Fruit fly (Drosophila melanogaster) whole organism, embryonic: Measurements from ENCODE around the gene CG6607.

Experiments
- Ada2b ChIP-seq: fragments of 200-800 bp; sonication (Bioruptor generic); IDR thresholded peaks from 2 replicates; pipeline ENCODE4 v1.3.6; 2022; ENCODE audit warnings: missing biosample characterization, missing genetic modification characterization
- Antp ChIP-seq: fragments of 200-800 bp; sonication (Bioruptor generic); optimal IDR thresholded peaks from 3 replicates; lab custom pipeline; 2016; ENCODE audit warnings: missing biosample characterization, missing genetic modification characterization
- CG10209 ChIP-seq: fragments of 200-800 bp; sonication (Bioruptor generic); optimal IDR thresholded peaks from 3 replicates; lab custom pipeline; 2017; ENCODE audit warnings: missing biosample characterization, mild to moderate bottlenecking, missing genetic modification characterization, missing genetic modification reagents
- CG11093 ChIP-seq: fragments of 200-800 bp; sonication (Bioruptor generic); IDR thresholded peaks from 3 replicates; pipeline ENCODE4 v1.3.6; 2022; ENCODE audit warnings: missing biosample characterization, missing genetic modification characterization
- CG11456 ChIP-seq: fragments of 200-800 bp; sonication (Bioruptor generic); IDR thresholded peaks from 3 replicates; pipeline ENCODE4 v1.3.6; 2022; ENCODE audit warnings: missing biosample characterization, missing genetic modification characterization
- CG12236 ChIP-seq: fragments of 200-800 bp; sonication (Bioruptor generic); optimal IDR thresholded peaks from 2 replicates; lab custom pipeline; 2016; ENCODE audit warnings: missing biosample characterization, missing genetic modification characterization
- CG14667 ChIP-seq: fragments of 200-800 bp; sonication (Bioruptor generic); IDR thresholded peaks from 2 replicates; pipeline ENCODE4 v1.3.6; 2022; ENCODE audit warnings: missing biosample characterization, missing genetic modification characterization
- CG14860 ChIP-seq: fragments of 200-800 bp; sonication (Bioruptor generic); IDR thresholded peaks from 3 replicates; pipeline ENCODE4 v1.3.6; 2022; ENCODE audit warnings: missing biosample characterization, missing genetic modification characterization; ENCODE audit not compliant: partially characterized antibody
- CG17612 ChIP-seq: fragments of 200-800 bp; sonication (Bioruptor generic); IDR thresholded peaks from 2 replicates; pipeline ENCODE4 v1.3.6; 2022; ENCODE audit warnings: missing biosample characterization, missing genetic modification characterization
- CG17802 ChIP-seq: fragments of 200-800 bp; sonication (Bioruptor generic); optimal IDR thresholded peaks from 2 replicates; lab custom pipeline; 2018; ENCODE audit warnings: missing biosample characterization, mild to moderate bottlenecking, missing genetic modification characterization, moderate library complexity
- CG1832 ChIP-seq: fragments of 200-800 bp; sonication (Bioruptor generic); optimal IDR thresholded peaks from 2 replicates; lab custom pipeline; 2017; ENCODE audit warnings: missing biosample characterization, mild to moderate bottlenecking, missing genetic modification characterization, inconsistent platforms
- CG2875 ChIP-seq: fragments of 200-800 bp; sonication (Bioruptor generic); optimal IDR thresholded peaks from 2 replicates; lab custom pipeline; 2017; ENCODE audit warnings: missing biosample characterization, mild to moderate bottlenecking, missing genetic modification characterization, missing genetic modification reagents
- CG30020 ChIP-seq: fragments of 200-800 bp; optimal IDR thresholded peaks from 2 replicates; lab custom pipeline; 2019; ENCODE audit warnings: missing biosample characterization, mild to moderate bottlenecking, missing genetic modification characterization, moderate library complexity
- CG31365 ChIP-seq: fragments of 200-800 bp; sonication (Bioruptor generic); optimal IDR thresholded peaks from 2 replicates; lab custom pipeline; 2018; ENCODE audit warnings: missing biosample characterization, mild to moderate bottlenecking, missing genetic modification characterization
- CG33213 ChIP-seq: fragments of 200-800 bp; sonication (Bioruptor generic); optimal IDR thresholded peaks from 3 replicates; lab custom pipeline; 2016; ENCODE audit warnings: missing biosample characterization, missing genetic modification characterization
- CG3407 ChIP-seq: fragments of 200-800 bp; sonication (Bioruptor generic); optimal IDR thresholded peaks from 2 replicates; lab custom pipeline; 2018; ENCODE audit warnings: missing biosample characterization, mild to moderate bottlenecking, missing genetic modification characterization
- CG3847 ChIP-seq: fragments of 200-800 bp; sonication (Bioruptor generic); IDR thresholded peaks from 2 replicates; pipeline ENCODE4 v1.3.6; 2022; ENCODE audit warnings: missing biosample characterization, missing genetic modification characterization
- CG4328 ChIP-seq: fragments of 200-800 bp; sonication (Bioruptor generic); optimal IDR thresholded peaks from 3 replicates; lab custom pipeline; 2017; ENCODE audit warnings: missing biosample characterization, missing genetic modification reagents, missing genetic modification characterization
- CG4360 ChIP-seq: fragments of 200-800 bp; sonication (Bioruptor generic); IDR thresholded peaks from 2 replicates; pipeline ENCODE4 v1.3.6; 2022; ENCODE audit warnings: missing biosample characterization, missing genetic modification characterization
- CG6254 ChIP-seq: fragments of 200-800 bp; sonication (Bioruptor generic); optimal IDR thresholded peaks from 3 replicates; lab custom pipeline; 2017; ENCODE audit warnings: mild to moderate bottlenecking, missing biosample characterization, missing genetic modification reagents, missing genetic modification characterization
- CG6854 ChIP-seq: fragments of 200-800 bp; sonication (Bioruptor generic); optimal IDR thresholded peaks from 3 replicates; lab custom pipeline; 2017; ENCODE audit warnings: missing biosample characterization, mild to moderate bottlenecking, missing genetic modification characterization
- CG8478 ChIP-seq: fragments of >200 bp; optimal IDR thresholded peaks from 2 replicates; lab custom pipeline; 2018
- CG9215 ChIP-seq: fragments of 200-800 bp; sonication (Bioruptor generic); IDR thresholded peaks from 2 replicates; pipeline ENCODE4 v1.3.6; 2022; ENCODE audit warnings: missing biosample characterization, missing genetic modification characterization
- CG9876 ChIP-seq: fragments of 200-800 bp; sonication (Bioruptor generic); optimal IDR thresholded peaks from 2 replicates; lab custom pipeline; 2016; ENCODE audit warnings: missing biosample characterization, missing genetic modification characterization
- Dbx ChIP-seq: fragments of 200-800 bp; sonication (Bioruptor generic); IDR thresholded peaks from 3 replicates; pipeline ENCODE4 v1.3.6; 2022; ENCODE audit warnings: missing biosample characterization, missing genetic modification characterization
- E2f1 ChIP-seq: fragments of 200-800 bp; sonication (Bioruptor generic); IDR thresholded peaks from 2 replicates; pipeline ENCODE4 v1.3.6; 2022; ENCODE audit warnings: missing biosample characterization, missing genetic modification characterization
- Hey ChIP-seq: fragments of 200-800 bp; sonication (Bioruptor generic); optimal IDR thresholded peaks from 3 replicates; lab custom pipeline; 2018; ENCODE audit warnings: missing biosample characterization, mild to moderate bottlenecking, missing genetic modification characterization
- Hsf ChIP-seq: fragments of 200-800 bp; sonication (Bioruptor generic); optimal IDR thresholded peaks from 3 replicates; lab custom pipeline; 2016; ENCODE audit warnings: missing biosample characterization, missing genetic modification characterization
- MESR4 ChIP-seq: fragments of 200-800 bp; sonication (Bioruptor generic); optimal IDR thresholded peaks from 2 replicates; lab custom pipeline; 2018; ENCODE audit warnings: missing biosample characterization, mild to moderate bottlenecking, missing genetic modification characterization, moderate library complexity
- Neu2 ChIP-seq: fragments of 200-800 bp; sonication (Bioruptor generic); optimal IDR thresholded peaks from 3 replicates; lab custom pipeline; 2016; ENCODE audit warnings: missing biosample characterization, missing genetic modification characterization, borderline replicate concordance
- Oli ChIP-seq: fragments of 200-800 bp; sonication (Bioruptor generic); optimal IDR thresholded peaks from 2 replicates; lab custom pipeline; 2018; ENCODE audit warnings: missing biosample characterization, mild to moderate bottlenecking, missing genetic modification characterization, moderate library complexity
- Sox102F ChIP-seq: fragments of 200-800 bp; sonication (Bioruptor generic); optimal IDR thresholded peaks from 2 replicates; lab custom pipeline; 2018; ENCODE audit warnings: missing biosample characterization, mild to moderate bottlenecking, missing genetic modification characterization, moderate library complexity
- YL-1 ChIP-seq: fragments of 200-800 bp; sonication (Bioruptor generic); optimal IDR thresholded peaks from 3 replicates; lab custom pipeline; 2017; ENCODE audit warnings: missing biosample characterization, mild to moderate bottlenecking, missing genetic modification characterization
- bab2 ChIP-seq: fragments of 200-800 bp; sonication (Bioruptor generic); optimal IDR thresholded peaks from 2 replicates; lab custom pipeline; 2016; ENCODE audit warnings: missing biosample characterization, missing genetic modification characterization
- chinmo ChIP-seq: fragments of 200-800 bp; sonication (Bioruptor generic); IDR thresholded peaks from 4 replicates; pipeline ENCODE4 v1.3.6; 2022; ENCODE audit warnings: missing biosample characterization, missing genetic modification characterization; ENCODE audit not compliant: partially characterized antibody
- crol ChIP-seq: fragments of 200-800 bp; sonication (Bioruptor generic); IDR thresholded peaks from 2 replicates; pipeline ENCODE4 v1.3.6; 2022; ENCODE audit warnings: missing biosample characterization, missing genetic modification characterization
- dati ChIP-seq: fragments of 200-800 bp; sonication (Bioruptor generic); IDR thresholded peaks from 2 replicates; pipeline ENCODE4 v1.3.6; 2022; ENCODE audit warnings: missing biosample characterization, missing genetic modification characterization
- disco-r ChIP-seq: fragments of 200-800 bp; sonication (Bioruptor generic); optimal IDR thresholded peaks from 2 replicates; lab custom pipeline; 2016; ENCODE audit warnings: missing biosample characterization, missing genetic modification characterization
- eyg ChIP-seq: fragments of 200-800 bp; sonication (Bioruptor generic); optimal IDR thresholded peaks from 3 replicates; lab custom pipeline; 2016; ENCODE audit warnings: missing biosample characterization, missing genetic modification characterization
- gcm ChIP-seq: fragments of 200-800 bp; sonication (Bioruptor generic); optimal IDR thresholded peaks from 2 replicates; lab custom pipeline; 2019; ENCODE audit warnings: missing biosample characterization, mild to moderate bottlenecking, missing genetic modification characterization, moderate library complexity
- lilli ChIP-seq: fragments of 200-800 bp; sonication (Bioruptor generic); optimal IDR thresholded peaks from 3 replicates; lab custom pipeline; 2016; ENCODE audit warnings: missing biosample characterization, missing genetic modification characterization
- lmd ChIP-seq: fragments of 200-800 bp; sonication (Bioruptor generic); IDR thresholded peaks from 2 replicates; pipeline ENCODE4 v1.3.6; 2022; ENCODE audit warnings: missing biosample characterization, missing genetic modification characterization
- nerfin-1 ChIP-seq: fragments of 200-800 bp; sonication (Bioruptor generic); optimal IDR thresholded peaks from 3 replicates; lab custom pipeline; 2019; ENCODE audit warnings: missing biosample characterization, mild to moderate bottlenecking, missing genetic modification characterization, moderate library complexity
- pnt ChIP-seq: fragments of 200-800 bp; sonication (Bioruptor generic); optimal IDR thresholded peaks from 3 replicates; lab custom pipeline; 2016; ENCODE audit warnings: missing biosample characterization, missing genetic modification characterization
- sc ChIP-seq, 3 experiments: fragments of >200 bp in 2 of 3; fragments of 200-800 bp in 1 of 3; sonication (Bioruptor generic) in 1 of 3; optimal IDR thresholded peaks; 2 replicates in 2 of 3; 3 replicates in 1 of 3; lab custom pipeline; 2017; ENCODE audit warnings: mild to moderate bottlenecking in 1 of 3, missing biosample characterization in 1 of 3, missing genetic modification characterization in 1 of 3, missing genetic modification reagents in 1 of 3
- sens-2 ChIP-seq: fragments of 200-800 bp; sonication (Bioruptor generic); IDR thresholded peaks from 2 replicates; pipeline ENCODE4 v1.3.6; 2022; ENCODE audit warnings: missing biosample characterization, missing genetic modification characterization
- slou ChIP-seq: fragments of 200-800 bp; sonication (Bioruptor generic); optimal IDR thresholded peaks from 3 replicates; lab custom pipeline; 2016; ENCODE audit warnings: missing biosample characterization, missing genetic modification characterization
- sna ChIP-seq: fragments of 200-800 bp; sonication (Bioruptor generic); IDR thresholded peaks from 2 replicates; pipeline ENCODE4 v1.3.6; 2022; ENCODE audit warnings: missing biosample characterization, missing genetic modification characterization; ENCODE audit not compliant: partially characterized antibody
- ssp ChIP-seq: fragments of 200-800 bp; sonication (Bioruptor generic); IDR thresholded peaks from 2 replicates; pipeline ENCODE4 v1.3.6; 2022; ENCODE audit warnings: missing biosample characterization, missing genetic modification characterization
- tin ChIP-seq: fragments of 200-800 bp; sonication (Bioruptor generic); optimal IDR thresholded peaks from 3 replicates; lab custom pipeline; 2016; ENCODE audit warnings: missing biosample characterization, missing genetic modification characterization
- wek ChIP-seq: fragments of 200-800 bp; sonication (Bioruptor generic); optimal IDR thresholded peaks from 3 replicates; lab custom pipeline; 2018; ENCODE audit warnings: missing biosample characterization, mild to moderate bottlenecking, missing genetic modification characterization, moderate library complexity

The CG6607 gene

dm6 chr3R:24557020-24557465, 29.2 kb downstream of the CG6607 start (continued):
- TF ChIP-seq CG17802 (tag; lab: Kevin White, UChicago) (no peak), tin (GFP tag; lab: Kevin White, UChicago) (peak; percentile 81), Oli (tag; lab: Kevin White, UChicago) (peak; percentile 34), chinmo (GFP tag; lab: Robert Waterston, UW) (peak; percentile 66; the same call in 2 of the 4 replicates), CG8478 (no peak), slou (GFP tag; lab: Kevin White, UChicago) (no peak), lmd (GFP tag; lab: Robert Waterston, UW) (no peak; the same call in 1 of the 2 replicates), CG31365 (tag; lab: Kevin White, UChicago) (peak; percentile 59), nerfin-1 (tag; lab: Kevin White, UChicago) (peak; percentile 37), CG9215 (no peak), CG14667 (GFP tag; lab: Robert Waterston, UW) (no peak), Sox102F (GFP tag; lab: Kevin White, UChicago) (peak; percentile 70), CG10209 (GFP tag; lab: Kevin White, UChicago) (peak; percentile 55), sens-2 (GFP tag; lab: Robert Waterston, UW) (no peak), YL-1 (GFP tag; lab: Kevin White, UChicago) (no peak), Antp (peak; percentile 42), E2f1 (GFP tag; lab: Robert Waterston, UW) (no peak), CG4360 (GFP tag; lab: Robert Waterston, UW) (peak; percentile 44; the same call in 1 of the 2 replicates), Ada2b (peak; percentile 18; the same call in 1 of the 2 replicates), CG12236 (GFP tag; lab: Kevin White, UChicago) (peak; percentile 4), CG4328 (GFP tag; lab: Kevin White, UChicago) (peak; percentile 40), lilli (GFP tag; lab: Kevin White, UChicago) (peak; percentile 79), Neu2 (GFP tag; lab: Kevin White, UChicago) (no peak), Hsf (GFP tag; lab: Kevin White, UChicago) (peak; percentile 83), bab2 (GFP tag; lab: Kevin White, UChicago) (peak; percentile 77), pnt (GFP tag; lab: Kevin White, UChicago) (peak; percentile 26), CG14860 (GFP tag; lab: Robert Waterston, UW) (peak; percentile 81), CG9876 (GFP tag; lab: Kevin White, UChicago) (peak; percentile 54), CG17612 (peak; percentile 31; the same call in 1 of the 2 replicates), ssp (GFP tag; lab: Robert Waterston, UW) (peak; percentile 65), CG6854 (GFP tag; lab: Kevin White, UChicago) (no peak), CG11456 (GFP tag; lab: Robert Waterston, UW) (peak; percentile 95), crol (no peak), CG3407 (GFP tag; lab: Kevin White, UChicago) (no peak), sna (GFP tag; lab: Robert Waterston, UW) (peak; percentile 53; the same call in 1 of the 2 replicates), CG11093 (no peak), CG6254 (no peak), gcm (GFP tag; lab: Kevin White, UChicago) (no peak), CG33213 (GFP tag; lab: Kevin White, UChicago) (peak; percentile 82), disco-r (GFP tag; lab: Kevin White, UChicago) (no peak), Hey (tag; lab: Kevin White, UChicago) (no peak), MESR4 (no peak), CG30020 (tag; lab: Kevin White, UChicago) (no peak), CG1832 (GFP tag; lab: Kevin White, UChicago) (no peak), eyg (GFP tag; lab: Kevin White, UChicago) (peak; percentile 48), Dbx (GFP tag; lab: Robert Waterston, UW) (peak; percentile 85), CG2875 (GFP tag; lab: Kevin White, UChicago) (no peak), dati (GFP tag; lab: Robert Waterston, UW) (no peak), wek (GFP tag; lab: Kevin White, UChicago) (no peak), CG3847 (GFP tag; lab: Robert Waterston, UW) (peak; percentile 60), sc (optimal IDR thresholded peaks at IDR 0.05; lab: Kevin White, UChicago) (no peak), sc (GFP tag; optimal IDR thresholded peaks at IDR 0.05; lab: Kevin White, UChicago) (no peak)
